Fruit fly (Drosophila melanogaster) whole organism, embryonic: ENCODE data around the gene Sgs5bis.

ENCODE experiments used
- Bgb ChIP-seq: fragments of 200-800 bp; sonication (Bioruptor generic); IDR thresholded peaks from 2 replicates; pipeline ENCODE4 v1.3.6; 2022; ENCODE audit warnings: missing biosample characterization, missing genetic modification characterization; ENCODE audit not compliant: partially characterized antibody
- CG10462 ChIP-seq: fragments of 200-800 bp; sonication (Bioruptor generic); optimal IDR thresholded peaks from 2 replicates; lab custom pipeline; 2016; ENCODE audit warnings: missing biosample characterization, missing genetic modification characterization
- CG10979 ChIP-seq: fragments of 200-800 bp; sonication (Bioruptor generic); optimal IDR thresholded peaks from 2 replicates; lab custom pipeline; 2018; ENCODE audit warnings: missing biosample characterization, mild to moderate bottlenecking, missing genetic modification characterization, moderate library complexity
- CG11085 ChIP-seq: fragments of 200-800 bp; sonication (Bioruptor generic); IDR thresholded peaks from 2 replicates; pipeline ENCODE4 v1.3.6; 2022; ENCODE audit warnings: missing biosample characterization, missing genetic modification characterization
- CG12236 ChIP-seq: fragments of 200-800 bp; sonication (Bioruptor generic); optimal IDR thresholded peaks from 2 replicates; lab custom pipeline; 2016; ENCODE audit warnings: missing biosample characterization, missing genetic modification characterization
- CG13424 ChIP-seq: fragments of 200-800 bp; sonication (Bioruptor generic); optimal IDR thresholded peaks from 2 replicates; lab custom pipeline; 2019; ENCODE audit warnings: missing biosample characterization, mild to moderate bottlenecking, missing genetic modification characterization, moderate library complexity
- CG16813 ChIP-seq: fragments of 200-800 bp; sonication (Bioruptor generic); IDR thresholded peaks from 3 replicates; pipeline ENCODE4 v1.3.6; 2022; ENCODE audit warnings: missing biosample characterization, missing genetic modification characterization; ENCODE audit not compliant: partially characterized antibody
- CG18262 ChIP-seq: fragments of 200-800 bp; optimal IDR thresholded peaks from 3 replicates; lab custom pipeline; 2019; ENCODE audit warnings: missing biosample characterization, mild to moderate bottlenecking, missing genetic modification characterization, moderate library complexity
- CG2678 ChIP-seq: fragments of 200-800 bp; sonication (Bioruptor generic); optimal IDR thresholded peaks from 3 replicates; lab custom pipeline; 2019; ENCODE audit warnings: missing biosample characterization, mild to moderate bottlenecking, missing genetic modification characterization, moderate library complexity
- CG33557 ChIP-seq: fragments of 200-800 bp; sonication (Bioruptor generic); optimal IDR thresholded peaks from 2 replicates; lab custom pipeline; 2019; ENCODE audit warnings: missing biosample characterization, mild to moderate bottlenecking, missing genetic modification characterization, moderate library complexity
- CG42726 ChIP-seq: fragments of 200-800 bp; sonication (Bioruptor generic); IDR thresholded peaks from 2 replicates; pipeline ENCODE4 v1.3.6; 2022; ENCODE audit warnings: missing biosample characterization, missing genetic modification characterization; ENCODE audit not compliant: partially characterized antibody
- CG4820 ChIP-seq: fragments of 200-800 bp; sonication (Bioruptor generic); optimal IDR thresholded peaks from 3 replicates; lab custom pipeline; 2016; ENCODE audit warnings: missing biosample characterization, missing genetic modification characterization
- CG5245 ChIP-seq: fragments of 200-800 bp; sonication (Bioruptor generic); optimal IDR thresholded peaks from 3 replicates; lab custom pipeline; 2016; ENCODE audit warnings: missing biosample characterization, missing genetic modification characterization
- CG6791 ChIP-seq: fragments of 200-800 bp; sonication (Bioruptor generic); IDR thresholded peaks from 3 replicates; pipeline ENCODE4 v1.3.6; 2022; ENCODE audit warnings: missing biosample characterization, missing genetic modification characterization; ENCODE audit not compliant: partially characterized antibody
- CG7839 ChIP-seq: fragments of 200-800 bp; sonication (Bioruptor generic); optimal IDR thresholded peaks from 3 replicates; lab custom pipeline; 2018; ENCODE audit warnings: missing biosample characterization, mild to moderate bottlenecking, missing genetic modification characterization, moderate library complexity
- CG8765 ChIP-seq: fragments of 200-800 bp; sonication (Bioruptor generic); IDR thresholded peaks from 2 replicates; pipeline ENCODE4 v1.3.6; 2022; ENCODE audit warnings: missing biosample characterization, missing genetic modification characterization
- CG9817 ChIP-seq: fragments of 200-800 bp; sonication (Bioruptor generic); optimal IDR thresholded peaks from 2 replicates; lab custom pipeline; 2018; ENCODE audit warnings: missing biosample characterization, mild to moderate bottlenecking, missing genetic modification characterization, moderate library complexity
- D19A ChIP-seq: fragments of 200-800 bp; optimal IDR thresholded peaks from 3 replicates; lab custom pipeline; 2019; ENCODE audit warnings: missing biosample characterization, mild to moderate bottlenecking, missing genetic modification characterization, moderate library complexity
- Dad ChIP-seq: fragments of 200-800 bp; sonication (Bioruptor generic); optimal IDR thresholded peaks from 3 replicates; lab custom pipeline; 2016; ENCODE audit warnings: missing biosample characterization, missing genetic modification characterization
- Eip74EF ChIP-seq, 2 experiments: fragments of 200-800 bp in 1 of 2; fragments of >200 bp in 1 of 2; sonication (Bioruptor generic) in 1 of 2; optimal IDR thresholded peaks; 2 replicates each; lab custom pipeline; 2017 to 2019; ENCODE audit warnings: missing biosample characterization in 2 of 2, missing genetic modification characterization in 2 of 2, mild to moderate bottlenecking in 1 of 2, moderate library complexity in 1 of 2
- Elba2 ChIP-seq: fragments of 200-800 bp; sonication (Bioruptor generic); optimal IDR thresholded peaks from 3 replicates; lab custom pipeline; 2016; ENCODE audit warnings: missing biosample characterization, missing genetic modification characterization
- HmgD ChIP-seq: fragments of 200-800 bp; sonication (Bioruptor generic); optimal IDR thresholded peaks from 3 replicates; lab custom pipeline; 2016; ENCODE audit warnings: missing biosample characterization, missing genetic modification characterization
- Lpt ChIP-seq: fragments of >200 bp; optimal IDR thresholded peaks from 2 replicates; lab custom pipeline; 2018; ENCODE audit warnings: missing biosample characterization, missing genetic modification characterization
- Rx ChIP-seq: fragments of 200-800 bp; sonication (Bioruptor generic); IDR thresholded peaks from 2 replicates; pipeline ENCODE4 v1.3.6; 2022; ENCODE audit warnings: missing biosample characterization, missing genetic modification characterization
- Sin3A ChIP-seq: fragments of >200 bp; optimal IDR thresholded peaks from 2 replicates; lab custom pipeline; 2018
- Sox100B ChIP-seq: fragments of 200-800 bp; sonication (Bioruptor generic); optimal IDR thresholded peaks from 3 replicates; lab custom pipeline; 2018; ENCODE audit warnings: missing biosample characterization, mild to moderate bottlenecking, missing genetic modification characterization
- Sox102F ChIP-seq: fragments of 200-800 bp; sonication (Bioruptor generic); optimal IDR thresholded peaks from 2 replicates; lab custom pipeline; 2018; ENCODE audit warnings: missing biosample characterization, mild to moderate bottlenecking, missing genetic modification characterization, moderate library complexity
- Spps ChIP-seq: fragments of 200-800 bp; sonication (Bioruptor generic); optimal IDR thresholded peaks from 2 replicates; lab custom pipeline; 2018; ENCODE audit warnings: missing biosample characterization, mild to moderate bottlenecking, missing genetic modification characterization
- abd-A ChIP-seq: fragments of 200-800 bp; sonication (Bioruptor generic); optimal IDR thresholded peaks from 3 replicates; lab custom pipeline; 2019; ENCODE audit warnings: missing biosample characterization, mild to moderate bottlenecking, missing genetic modification characterization, moderate library complexity
- amos ChIP-seq: fragments of 200-800 bp; sonication (Bioruptor generic); IDR thresholded peaks from 2 replicates; pipeline ENCODE4 v1.3.6; 2022; ENCODE audit warnings: missing biosample characterization, missing genetic modification characterization; ENCODE audit not compliant: partially characterized antibody
- chinmo ChIP-seq: fragments of 200-800 bp; sonication (Bioruptor generic); IDR thresholded peaks from 4 replicates; pipeline ENCODE4 v1.3.6; 2022; ENCODE audit warnings: missing biosample characterization, missing genetic modification characterization; ENCODE audit not compliant: partially characterized antibody
- dan ChIP-seq: fragments of 200-800 bp; sonication (Bioruptor generic); IDR thresholded peaks from 2 replicates; pipeline ENCODE4 v1.3.6; 2022; ENCODE audit warnings: missing biosample characterization, missing genetic modification characterization
- dmrt99B ChIP-seq: fragments of 200-800 bp; sonication (Bioruptor generic); optimal IDR thresholded peaks from 2 replicates; lab custom pipeline; 2018; ENCODE audit warnings: missing biosample characterization, mild to moderate bottlenecking, missing genetic modification characterization, moderate library complexity
- ems ChIP-seq: fragments of 200-800 bp; sonication (Bioruptor generic); optimal IDR thresholded peaks from 3 replicates; lab custom pipeline; 2016; ENCODE audit warnings: missing biosample characterization, missing genetic modification characterization
- fd96Cb ChIP-seq: fragments of 200-800 bp; sonication (Bioruptor generic); optimal IDR thresholded peaks from 2 replicates; lab custom pipeline; 2018; ENCODE audit warnings: missing biosample characterization, mild to moderate bottlenecking, missing genetic modification characterization, moderate library complexity
- gsb-n ChIP-seq: fragments of 200-800 bp; sonication (Bioruptor generic); optimal IDR thresholded peaks from 3 replicates; lab custom pipeline; 2018; ENCODE audit warnings: missing biosample characterization, mild to moderate bottlenecking, missing genetic modification characterization
- hkb ChIP-seq, 2 experiments: fragments of 200-800 bp in 1 of 2; fragments of >200 bp in 1 of 2; sonication (Bioruptor generic) in 1 of 2; IDR thresholded peaks in 1 of 2; optimal IDR thresholded peaks in 1 of 2; 2 replicates each; pipeline versions ENCODE4 v1.3.6 to Lab custom; 2017 to 2022; ENCODE audit warnings: missing biosample characterization in 1 of 2, missing genetic modification characterization in 1 of 2
- jumu ChIP-seq: fragments of 200-800 bp; sonication (Bioruptor generic); optimal IDR thresholded peaks from 3 replicates; lab custom pipeline; 2016; ENCODE audit warnings: missing biosample characterization, missing genetic modification characterization
- lbe ChIP-seq: fragments of 200-800 bp; sonication (Bioruptor generic); optimal IDR thresholded peaks from 2 replicates; lab custom pipeline; 2016; ENCODE audit warnings: missing biosample characterization, mild to moderate bottlenecking, missing genetic modification characterization
- pfk ChIP-seq: fragments of 200-800 bp; sonication (Bioruptor generic); optimal IDR thresholded peaks from 2 replicates; lab custom pipeline; 2018; ENCODE audit warnings: missing biosample characterization, mild to moderate bottlenecking, missing genetic modification characterization, moderate library complexity
- sim ChIP-seq: fragments of 200-800 bp; sonication (Bioruptor generic); IDR thresholded peaks from 2 replicates; pipeline ENCODE4 v1.3.6; 2022; ENCODE audit warnings: missing biosample characterization, missing genetic modification characterization
- wor ChIP-seq: fragments of 200-800 bp; sonication (Bioruptor generic); IDR thresholded peaks from 2 replicates; pipeline ENCODE4 v1.3.6; 2022; ENCODE audit warnings: missing biosample characterization, missing genetic modification characterization

The Sgs5bis gene

DNA sequence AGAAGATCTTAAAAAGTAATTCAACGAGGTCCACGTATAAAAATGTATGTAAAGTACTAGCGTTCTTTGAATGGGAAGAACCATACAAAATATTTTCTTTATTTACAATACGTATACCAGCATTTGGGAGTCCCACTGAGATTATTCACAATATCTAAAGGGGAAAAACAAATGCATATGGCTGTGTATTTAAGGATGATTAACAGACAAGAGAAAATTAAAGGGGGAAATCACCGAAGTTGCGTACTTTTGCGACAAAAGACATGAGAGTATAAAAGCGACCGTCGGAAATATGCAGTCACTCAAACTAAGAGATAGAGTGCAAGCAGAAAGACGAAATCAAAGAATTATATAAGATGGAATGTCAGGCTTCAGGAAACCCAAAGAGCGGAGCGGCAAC is 30.8 kb downstream of the Sgs5bis start, which contains the start of gene AttD:
AttD (plus strand) TSS at position 301 of the 400 bp plus-strand sequence.
- TF ChIP-seq CG12236 (GFP tag; lab: Kevin White, UChicago) (no peak), CG5245 (GFP tag; lab: Kevin White, UChicago) (no peak), CG18262 (tag; lab: Kevin White, UChicago) (no peak), CG8765 (no peak), CG16813 (GFP tag; lab: Robert Waterston, UW) (no peak)

DNA sequence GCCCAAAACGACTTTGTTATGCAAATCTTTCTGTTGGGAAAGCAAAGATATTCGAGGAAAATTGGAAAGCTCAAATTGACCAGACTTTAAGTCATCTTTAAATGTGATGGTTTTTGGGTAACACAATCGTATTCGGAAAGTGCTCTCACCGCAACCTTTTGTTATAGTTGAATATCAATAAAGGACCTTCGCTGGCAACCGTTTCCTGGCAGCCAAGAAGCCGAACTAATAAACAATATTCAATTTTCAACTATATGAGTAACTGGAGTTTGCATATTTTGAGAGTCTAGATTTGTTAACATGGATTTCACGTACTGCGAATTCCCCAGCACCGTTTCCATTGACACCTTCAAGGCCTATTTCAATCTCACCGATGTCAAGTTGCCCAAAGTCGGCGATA is 32.6 kb downstream of the Sgs5bis start, which contains the start of gene CG14325:
CG14325 (plus strand) TSS at position 301 of the 400 bp plus-strand sequence.
- no peak for TF ChIP-seq Dad (GFP tag; lab: Kevin White, UChicago)

DNA sequence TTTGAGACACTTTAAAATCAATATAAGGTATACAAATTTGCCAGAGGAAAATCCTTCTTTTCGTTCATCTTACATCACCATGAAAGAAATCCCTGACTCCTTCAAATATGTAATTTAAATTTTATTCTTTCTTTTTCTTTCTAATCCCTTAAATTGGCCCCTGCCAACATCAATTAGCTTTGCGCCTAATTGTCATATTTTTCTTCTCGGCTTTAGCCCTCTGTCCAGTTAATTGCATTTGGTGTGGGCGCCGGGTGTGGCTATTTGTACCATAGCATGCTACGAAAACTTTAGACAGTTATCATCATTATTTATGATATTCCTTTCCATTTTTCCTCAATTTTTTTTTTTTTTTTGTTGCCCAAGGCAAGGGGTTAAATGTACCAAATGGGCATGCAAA is 36.2 kb downstream of the Sgs5bis start, which contains the start of gene CG43175:
CG43175 (plus strand) TSS at position 301 of the 400 bp plus-strand sequence.
- TF ChIP-seq CG33557 (GFP tag; lab: Kevin White, UChicago), result no peak
- TF ChIP-seq Lpt (GFP tag; lab: Kevin White, UChicago), result no peak
- TF ChIP-seq Rx (GFP tag; lab: Robert Waterston, UW), result no peak
- no peak for TF ChIP-seq jumu
- TF ChIP-seq CG4820 (GFP tag; lab: Kevin White, UChicago), result no peak
- no peak for TF ChIP-seq ems (GFP tag; lab: Kevin White, UChicago)
- TF ChIP-seq Elba2, result no peak

DNA sequence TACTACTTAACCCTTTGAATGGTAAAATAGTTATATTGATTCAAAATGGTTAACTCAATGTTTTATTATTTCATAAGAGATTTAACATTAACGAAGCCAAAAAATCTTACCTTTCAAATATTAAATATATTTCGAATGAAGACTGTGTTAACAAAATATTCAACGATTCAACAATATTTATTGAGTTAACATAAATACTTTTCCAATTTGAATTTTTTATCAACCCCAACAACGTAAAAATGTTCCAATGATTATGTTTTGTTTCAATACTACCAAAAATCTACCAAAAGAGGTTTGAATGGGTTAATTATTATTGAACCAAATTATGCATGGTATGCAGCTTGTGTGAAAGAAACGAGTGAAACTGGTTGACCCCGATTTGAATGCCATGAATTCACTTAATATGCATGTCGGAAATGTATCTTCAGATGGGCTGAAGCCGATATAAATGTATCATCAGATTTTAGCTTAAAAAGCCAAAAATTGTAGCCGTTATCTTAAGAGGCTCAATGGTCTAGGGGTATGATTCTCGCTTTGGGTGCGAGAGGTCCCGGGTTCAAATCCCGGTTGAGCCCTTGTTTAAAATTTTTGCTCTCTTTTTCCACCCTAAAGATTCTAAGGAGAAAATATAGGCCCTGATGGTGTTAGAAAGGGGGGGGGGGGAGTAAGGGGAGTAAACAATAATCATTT is 37.1 kb downstream of the Sgs5bis start:
- TF ChIP-seq amos (GFP tag; lab: Robert Waterston, UW) (peak; percentile 48; the same call in 1 of the 2 replicates), Bgb (peak; percentile 28; the same call in 1 of the 2 replicates), chinmo (GFP tag; lab: Robert Waterston, UW) (peak; percentile 50; the same call in 1 of the 4 replicates), lbe (GFP tag; lab: Kevin White, UChicago) (no peak), hkb (optimal IDR thresholded peaks at IDR 0.05; lab: Kevin White, UChicago) (no peak), hkb (GFP tag; IDR thresholded peaks at IDR 0.05; lab: Robert Waterston, UW) (0 out of 2 replicates have a peak, but pooled peaks have one; percentile 7), CG42726 (GFP tag; lab: Robert Waterston, UW) (0 out of 2 replicates have a peak, but pooled peaks have one; percentile 22), fd96Cb (tag; lab: Kevin White, UChicago) (no peak), gsb-n (tag; lab: Kevin White, UChicago) (peak; percentile 1), dmrt99B (tag; lab: Kevin White, UChicago) (peak; percentile 45), CG7839 (tag; lab: Kevin White, UChicago) (peak; percentile 10), Spps (tag; lab: Kevin White, UChicago) (no peak), CG10979 (tag; lab: Kevin White, UChicago) (peak; percentile 2), HmgD (GFP tag; lab: Kevin White, UChicago) (no peak), dan (no peak), abd-A (tag; lab: Kevin White, UChicago) (peak; percentile 69), CG9817 (tag; lab: Kevin White, UChicago) (no peak), CG18262 (tag; lab: Kevin White, UChicago) (peak; percentile 27), CG2678 (tag; lab: Kevin White, UChicago) (peak; percentile 27), CG6791 (peak; percentile 20; the same call in 1 of the 3 replicates), Elba2 (no peak), sim (GFP tag; lab: Robert Waterston, UW) (no peak), wor (GFP tag; lab: Robert Waterston, UW) (no peak), D19A (tag; lab: Kevin White, UChicago) (peak; percentile 6), CG11085 (GFP tag; lab: Robert Waterston, UW) (no peak), Sin3A (lab: Kevin White, UChicago) (no peak), Sox102F (GFP tag; lab: Kevin White, UChicago) (peak; percentile 4), CG10462 (GFP tag; lab: Kevin White, UChicago) (no peak), Eip74EF (GFP tag; optimal IDR thresholded peaks at IDR 0.05; lab: Kevin White, UChicago) (peak in 1 of 2 experiments; percentile 57), CG13424 (peak; percentile 10), Sox100B (GFP tag; lab: Kevin White, UChicago) (peak; percentile 15), pfk (GFP tag; lab: Kevin White, UChicago) (no peak)
